Worm (Caenorhabditis elegans): ENCODE data around the gene C50C3.12.

DNA sequence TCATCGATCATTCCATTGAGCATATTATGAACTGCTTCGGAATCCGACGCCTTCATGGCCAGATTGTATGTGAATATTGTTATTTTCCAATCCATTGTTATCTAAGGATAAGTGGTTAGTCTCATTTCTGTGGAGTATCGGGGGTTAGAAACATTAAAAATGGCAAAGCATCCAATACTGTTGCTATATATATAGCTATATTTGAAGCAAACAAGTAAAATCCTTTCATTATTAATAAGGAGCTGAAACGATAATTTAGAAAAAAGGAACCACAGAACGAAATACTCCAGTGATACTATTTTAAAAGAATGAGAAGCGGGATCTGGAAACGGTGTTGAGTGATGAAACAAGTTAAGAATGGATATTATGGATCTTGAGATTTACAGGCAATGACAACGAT is 15.1 kb upstream of the C50C3.12 start, which contains the start of gene inpp-5K:
- TF ChIP-seq ama-1 (optimal IDR thresholded peaks at IDR 0.05) (no peak), tbx-11 (GFP tag; IDR thresholded peaks at IDR 0.05) (no peak), hmg-4 (GFP tag; optimal IDR thresholded peaks at IDR 0.05) (no peak), B0310.2 (tag; optimal IDR thresholded peaks at IDR 0.05) (no peak), sea-1 (GFP tag; conservative IDR thresholded peaks at IDR 0.05) (no peak), ets-7 (tag; optimal IDR thresholded peaks at IDR 0.05) (no peak), ceh-36 (tag; optimal IDR thresholded peaks at IDR 0.05) (no peak), tra-4 (tag; optimal IDR thresholded peaks at IDR 0.05) (no peak), tbx-37 (GFP tag; conservative IDR thresholded peaks at IDR 0.05) (no peak), hnd-1 (tag; optimal IDR thresholded peaks at IDR 0.05) (no peak), hmbx-1 (tag; optimal IDR thresholded peaks at IDR 0.05) (no peak), flt-1 (GFP tag; IDR thresholded peaks at IDR 0.05) (no peak), scrt-1 (GFP tag; IDR thresholded peaks at IDR 0.05) (no peak), pes-1 (GFP tag; IDR thresholded peaks at IDR 0.05) (no peak)
